Fruit fly (Drosophila melanogaster): ENCODE data around the gene oc.

Gene oc

DNA sequence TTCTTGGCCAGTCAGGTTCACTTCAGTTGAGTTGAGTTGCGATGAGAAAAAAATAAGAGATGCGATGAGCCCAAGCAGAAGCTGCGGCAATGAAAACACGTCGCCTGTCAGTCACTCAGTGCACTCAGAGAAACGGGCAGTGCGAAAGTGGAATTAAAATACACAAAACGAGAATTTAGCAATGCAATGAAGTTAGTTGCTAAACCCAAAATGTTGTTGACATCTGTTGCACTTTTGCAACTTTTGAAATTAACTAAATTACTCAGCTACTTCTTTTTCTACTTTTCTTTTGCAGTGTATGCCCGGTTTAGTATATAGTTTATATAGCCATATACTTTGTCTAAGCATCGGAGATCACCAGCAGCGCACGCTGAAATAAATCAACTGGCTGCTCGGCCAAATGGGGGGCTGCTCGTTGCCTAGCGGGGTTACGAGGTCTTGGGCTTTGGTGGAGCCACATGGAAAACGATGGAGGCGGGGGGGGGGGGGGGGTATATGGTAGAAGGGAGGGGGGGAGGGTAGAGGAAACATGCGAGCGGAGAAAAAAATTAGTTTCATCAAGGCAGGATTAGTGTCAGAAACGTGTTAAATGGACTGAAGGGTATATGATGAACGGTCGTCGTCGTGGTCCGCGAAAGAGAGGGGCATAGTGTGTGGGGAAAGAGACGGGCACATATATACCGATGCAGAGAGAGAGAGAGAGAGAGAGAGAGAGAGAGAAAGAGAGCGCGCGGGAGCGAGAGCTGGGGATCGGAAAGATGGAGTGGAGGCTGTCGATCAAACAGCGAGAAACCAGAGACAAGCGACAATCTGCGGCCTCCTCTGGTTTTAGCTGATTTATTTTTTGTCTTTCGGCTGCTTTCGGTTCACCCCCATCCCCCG, 6.3 kb upstream of the oc start (continued):
- TF ChIP-seq CG17186 (GFP tag; optimal IDR thresholded peaks at IDR 0.05) (peak; percentile 24), Fer2 (tag; optimal IDR thresholded peaks at IDR 0.05) (no peak), psq (GFP tag; optimal IDR thresholded peaks at IDR 0.05) (peak; percentile 15), CG9817 (tag; optimal IDR thresholded peaks at IDR 0.05) (peak; percentile 68), dati (GFP tag; IDR thresholded peaks at IDR 0.05) (no peak), CG8290 (GFP tag; optimal IDR thresholded peaks at IDR 0.05) (peak; percentile 66), CG8290 (tag; optimal IDR thresholded peaks at IDR 0.05) (peak in 1 of 2 experiments; percentile 32), bowl (GFP tag; IDR thresholded peaks at IDR 0.05) (no peak), CG14965 (GFP tag; optimal IDR thresholded peaks at IDR 0.05; ENCODE audit: borderline replicate concordance) (no peak), CG10979 (tag; optimal IDR thresholded peaks at IDR 0.05) (peak; percentile 89), Mrtf (GFP tag; IDR thresholded peaks at IDR 0.05) (peak; percentile 50; the same call in 1 of the 3 replicates), CG10267 (tag; optimal IDR thresholded peaks at IDR 0.05) (peak; percentile 79), CG3163 (GFP tag; optimal IDR thresholded peaks at IDR 0.05) (peak; percentile 13), CG13287 (GFP tag; IDR thresholded peaks at IDR 0.05; ENCODE audit: partially characterized antibody) (no peak), CG7786 (GFP tag; optimal IDR thresholded peaks at IDR 0.05) (peak; percentile 67), Hr3 (GFP tag; optimal IDR thresholded peaks at IDR 0.05) (peak; percentile 50), Mad (GFP tag; optimal IDR thresholded peaks at IDR 0.05) (peak; percentile 44), CG31224 (GFP tag; IDR thresholded peaks at IDR 0.05) (0 out of 2 replicates have a peak, but pooled peaks have one; percentile 21), nerfin-2 (GFP tag; IDR thresholded peaks at IDR 0.05; ENCODE audit: partially characterized antibody) (no peak), CG10462 (GFP tag; optimal IDR thresholded peaks at IDR 0.05) (peak; percentile 55), CG13424 (tag; optimal IDR thresholded peaks at IDR 0.05) (peak; percentile 81), CG4328 (GFP tag; optimal IDR thresholded peaks at IDR 0.05) (no peak), CG18011 (GFP tag; optimal IDR thresholded peaks at IDR 0.05) (no peak), CG10959 (GFP tag; IDR thresholded peaks at IDR 0.05) (peak; percentile 92), Dp (GFP tag; optimal IDR thresholded peaks at IDR 0.05) (no peak), bbx (GFP tag; IDR thresholded peaks at IDR 0.05; ENCODE audit: partially characterized antibody) (no peak), CG6854 (GFP tag; optimal IDR thresholded peaks at IDR 0.05) (no peak), knrl (GFP tag; IDR thresholded peaks at IDR 0.05; ENCODE audit: partially characterized antibody) (no peak), vvl (GFP tag; IDR thresholded peaks at IDR 0.05) (peak; percentile 75), Dll (GFP tag; IDR thresholded peaks at IDR 0.05; ENCODE audit: partially characterized antibody) (no peak), jigr1 (GFP tag; IDR thresholded peaks at IDR 0.05) (0 out of 3 replicates have a peak, but pooled peaks have one; percentile 22), Xrp1 (GFP tag; IDR thresholded peaks at IDR 0.05) (peak; percentile 86), CG6813 (GFP tag; optimal IDR thresholded peaks at IDR 0.05) (peak; percentile 47), Ptx1 (GFP tag; IDR thresholded peaks at IDR 0.05) (peak; percentile 64), ase (GFP tag; IDR thresholded peaks at IDR 0.05) (peak; percentile 26; the same call in 1 of the 3 replicates), CG3847 (GFP tag; IDR thresholded peaks at IDR 0.05) (peak; percentile 44), CG4707 (GFP tag; optimal IDR thresholded peaks at IDR 0.05) (peak; percentile 43), zen (tag; optimal IDR thresholded peaks at IDR 0.05) (peak; percentile 89), lmd (GFP tag; IDR thresholded peaks at IDR 0.05) (peak; percentile 63), btn (GFP tag; optimal IDR thresholded peaks at IDR 0.05) (peak; percentile 61), TFAM (GFP tag; optimal IDR thresholded peaks at IDR 0.05) (no peak), ems (GFP tag; optimal IDR thresholded peaks at IDR 0.05) (peak; percentile 62), hbn (GFP tag; IDR thresholded peaks at IDR 0.05; ENCODE audit: partially characterized antibody) (no peak), CG1024 (GFP tag; IDR thresholded peaks at IDR 0.05) (peak; percentile 37), CG30020 (tag; optimal IDR thresholded peaks at IDR 0.05) (no peak), twi (tag; optimal IDR thresholded peaks at IDR 0.05) (peak; percentile 71), CG4854 (GFP tag; optimal IDR thresholded peaks at IDR 0.05) (peak; percentile 43), CG1529 (GFP tag; optimal IDR thresholded peaks at IDR 0.05) (peak; percentile 68)
